Fruit fly (Drosophila melanogaster) whole organism, wandering third instar larva: Measurements from ENCODE around the gene Cog2.

ENCODE experiments used
- Abd-B ChIP-seq: fragments of >200 bp; optimal IDR thresholded peaks from 2 replicates; lab custom pipeline; 2017; ENCODE audit warnings: missing biosample characterization, missing genetic modification characterization
- CrebA ChIP-seq: fragments of 200-800 bp; sonication (Bioruptor generic); optimal IDR thresholded peaks from 2 replicates; lab custom pipeline; 2016; ENCODE audit warnings: missing biosample characterization, mild to moderate bottlenecking, missing genetic modification characterization, borderline replicate concordance
- Hr78 ChIP-seq: fragments of >200 bp; optimal IDR thresholded peaks from 2 replicates; lab custom pipeline; 2017; ENCODE audit warnings: missing biosample characterization, missing genetic modification characterization
- Myc ChIP-seq: fragments of >200 bp; optimal IDR thresholded peaks from 2 replicates; lab custom pipeline; 2017
- N ChIP-seq: fragments of >200 bp; optimal IDR thresholded peaks from 2 replicates; lab custom pipeline; 2018; ENCODE audit warnings: missing biosample characterization, missing external identifiers, missing genetic modification characterization
- brk ChIP-seq: fragments of 200-800 bp; sonication (Bioruptor generic); optimal IDR thresholded peaks from 2 replicates; lab custom pipeline; 2016; ENCODE audit warnings: missing biosample characterization, mild to moderate bottlenecking, missing genetic modification characterization
- dl ChIP-seq, 2 experiments: fragments of 175-275, 200-275 bp in 1 of 2; fragments of 200-275 bp in 1 of 2; sonication (Bioruptor generic); optimal IDR thresholded peaks; lab custom pipeline; 2018; ENCODE audit warnings: mild to moderate bottlenecking in 2 of 2, missing biosample characterization in 2 of 2, missing genetic modification characterization in 2 of 2, moderate library complexity in 2 of 2; ENCODE audit not compliant: partially characterized antibody in 2 of 2, insufficient read depth in 1 of 2
- dmrt93B ChIP-seq: fragments of 200-800 bp; sonication (Bioruptor generic); optimal IDR thresholded peaks from 2 replicates; lab custom pipeline; 2018; ENCODE audit warnings: missing biosample characterization, mild to moderate bottlenecking, missing genetic modification characterization
- lola ChIP-seq: fragments of >200 bp; optimal IDR thresholded peaks from 2 replicates; lab custom pipeline; 2017; ENCODE audit warnings: missing biosample characterization, missing genetic modification characterization
- pan ChIP-seq: fragments of >200 bp; optimal IDR thresholded peaks from 2 replicates; lab custom pipeline; 2017

dm6 chr3R:15374397-15374796 is 12.9 kb upstream of the Cog2 start, which contains the start of gene Rbp:
- TF ChIP-seq CrebA (GFP tag; lab: Kevin White, UChicago) (no peak), lola (GFP tag; lab: Kevin White, UChicago) (no peak), Hr78 (no peak), Myc (lab: Kevin White, UChicago) (no peak), pan (lab: Kevin White, UChicago) (no peak), dmrt93B (no peak), dl (GFP tag; optimal IDR thresholded peaks at IDR 0.05; lab: Kevin White, UChicago; ENCODE audit: insufficient read depth in 1 of 2, partially characterized antibody in 2 of 2) (no peak), brk (GFP tag; lab: Kevin White, UChicago) (no peak), Abd-B (GFP tag; lab: Kevin White, UChicago) (no peak), N (GFP tag; lab: Kevin White, UChicago) (no peak)
